Worm (Caenorhabditis elegans): Measurements from ENCODE around the gene ptr-1.

DNA sequence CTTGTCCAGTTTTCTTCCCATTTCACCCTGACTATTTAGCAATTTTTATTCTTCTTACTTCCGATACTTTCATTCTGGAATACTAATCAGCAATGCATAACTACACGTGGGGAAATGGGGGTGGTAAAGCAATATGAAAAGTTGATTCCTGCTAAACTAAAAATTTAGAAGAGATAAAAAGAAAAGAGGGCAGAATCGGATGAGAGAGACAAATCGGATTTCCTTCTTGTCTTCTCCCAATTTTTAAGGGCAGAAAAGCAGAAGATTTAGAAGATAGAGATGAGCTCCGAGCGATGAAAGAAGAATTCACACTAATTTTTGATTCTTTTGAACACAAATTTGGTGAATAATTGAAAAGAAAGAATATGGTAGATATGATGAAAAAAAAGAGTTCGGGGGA is 12.5 kb upstream of the ptr-1 start:
- TF ChIP-seq sox-4 (tag; optimal IDR thresholded peaks at IDR 0.05) (no peak), elt-4 (tag; optimal IDR thresholded peaks at IDR 0.05) (no peak), ama-1 (optimal IDR thresholded peaks at IDR 0.05) (no peak), unc-55 (GFP tag; optimal IDR thresholded peaks at IDR 0.05) (no peak), hlh-15 (tag; optimal IDR thresholded peaks at IDR 0.05) (no peak), elt-2 (tag; optimal IDR thresholded peaks at IDR 0.05) (no peak), pax-1 (tag; optimal IDR thresholded peaks at IDR 0.05) (no peak), ceh-18 (tag; optimal IDR thresholded peaks at IDR 0.05) (no peak)
